Fruit fly (Drosophila melanogaster) whole organism, adult: Measurements from ENCODE around the gene CG44174.

Source experiments
- Clk ChIP-seq: fragments of 200-800 bp; sonication (Bioruptor generic); optimal IDR thresholded peaks from 2 replicates; lab custom pipeline; 2017; ENCODE audit warnings: missing biosample characterization, missing genetic modification characterization
- bab1 ChIP-seq: fragments of 200-800 bp; sonication (Bioruptor generic); optimal IDR thresholded peaks from 3 replicates; lab custom pipeline; 2019; ENCODE audit warnings: missing biosample characterization, mild to moderate bottlenecking, missing genetic modification characterization, moderate library complexity

DNA sequence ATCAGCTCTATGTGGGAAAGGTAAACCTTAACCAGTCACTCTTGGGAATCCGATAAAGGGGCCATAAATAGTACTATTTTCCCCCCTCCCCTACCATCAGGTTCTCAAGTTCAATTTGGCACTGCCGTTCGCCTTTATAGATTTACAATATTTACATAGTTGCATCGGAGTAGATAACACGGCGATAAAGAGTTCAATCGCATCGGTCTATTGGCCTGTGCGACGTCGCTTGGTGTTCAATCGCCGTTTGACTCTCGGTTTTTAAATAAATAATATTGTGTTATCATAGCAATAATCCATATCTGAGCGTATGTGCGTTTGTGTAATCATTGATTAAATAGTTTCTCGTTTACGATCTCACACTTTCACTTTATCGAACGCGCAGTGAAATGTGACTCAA lies 47.4 kb downstream of the CG44174 start:
- no peak for TF ChIP-seq bab1 (GFP tag; lab: Kevin White, UChicago)
- TF ChIP-seq Clk (GFP tag; lab: Kevin White, UChicago), result no peak
